Worm (Caenorhabditis elegans) whole organism, L1 larva: ENCODE results near the gene F58G6.7.

Experiments
- C16A3.4 ChIP-seq: fragments of 150-350 bp; optimal IDR thresholded peaks from 2 replicates; lab custom pipeline; 2014; ENCODE audit warnings: missing biosample characterization, missing genetic modification characterization
- Y116A8C.19 ChIP-seq: sonication (generic microtip); optimal IDR thresholded peaks from 2 replicates; lab custom pipeline; 2016; ENCODE audit warnings: missing compliant biosample characterization, missing genetic modification characterization, borderline replicate concordance
- aly-2 ChIP-seq: fragments of 150-350 bp; optimal IDR thresholded peaks from 2 replicates; lab custom pipeline; 2014; ENCODE audit warnings: missing biosample characterization, missing genetic modification characterization
- ceh-82 ChIP-seq, 3 experiments: fragments of 150-350 bp in 1 of 3; sonication (generic microtip) in 2 of 3; optimal IDR thresholded peaks; 2 replicates each; lab custom pipeline; 2014 to 2017; ENCODE audit warnings: missing biosample characterization in 3 of 3, missing genetic modification characterization in 3 of 3
- ceh-90 ChIP-seq: sonication (generic microtip); optimal IDR thresholded peaks from 2 replicates; lab custom pipeline; 2016; ENCODE audit warnings: missing genetic modification characterization, missing compliant biosample characterization
- dpl-1 ChIP-seq, 3 experiments: fragments of 150-350 bp in 2 of 3; sonication (generic microtip) in 1 of 3; optimal IDR thresholded peaks; 2 replicates each; lab custom pipeline; 2014 to 2017; ENCODE audit warnings: missing biosample characterization in 3 of 3, missing genetic modification characterization in 3 of 3, missing genetic modification reagents in 3 of 3
- dsc-1 ChIP-seq: sonication (generic microtip); optimal IDR thresholded peaks from 2 replicates; lab custom pipeline; 2016; ENCODE audit warnings: mild to moderate bottlenecking, missing genetic modification characterization, missing compliant biosample characterization
- efl-1 ChIP-seq, 4 experiments: fragments of 150-350 bp; optimal IDR thresholded peaks in 3 of 4; peaks in 1 of 4; 1 replicate in 1 of 4; 2 replicates in 3 of 4; lab custom pipeline; 2014; ENCODE audit warnings: missing biosample characterization in 2 of 4, missing genetic modification characterization in 2 of 4, missing genetic modification reagents in 2 of 4
- elt-2 ChIP-seq: sonication (generic microtip); optimal IDR thresholded peaks from 2 replicates; lab custom pipeline; 2016; ENCODE audit warnings: missing genetic modification characterization, mild to moderate bottlenecking, inconsistent platforms, missing compliant biosample characterization, missing genetic modification reagents
- hpl-2 ChIP-seq: fragments of 150-350 bp; optimal IDR thresholded peaks from 2 replicates; lab custom pipeline; 2014; ENCODE audit warnings: missing biosample characterization, missing genetic modification reagents, missing genetic modification characterization
- isw-1 ChIP-seq: fragments of 200-800 bp; sonication (Bioruptor generic); IDR thresholded peaks from 2 replicates; pipeline ENCODE4 v1.3.6; 2022; ENCODE audit warnings: missing genetic modification characterization, missing compliant biosample characterization
- jun-1 ChIP-seq: fragments of 150-350 bp; optimal IDR thresholded peaks from 2 replicates; lab custom pipeline; 2014; ENCODE audit warnings: missing biosample characterization, missing genetic modification reagents, missing genetic modification characterization
- lin-13 ChIP-seq: fragments of 150-350 bp; optimal IDR thresholded peaks from 2 replicates; lab custom pipeline; 2014; ENCODE audit warnings: missing biosample characterization, missing genetic modification reagents, missing genetic modification characterization
- lin-14 ChIP-seq: fragments of 200-800 bp; sonication (Bioruptor generic); optimal IDR thresholded peaks from 2 replicates; lab custom pipeline; 2018; ENCODE audit warnings: mild to moderate bottlenecking, missing genetic modification characterization, moderate library complexity, missing compliant biosample characterization
- lin-35 ChIP-seq, 2 experiments: fragments of 150-350 bp; optimal IDR thresholded peaks; 2 replicates each; lab custom pipeline; 2014; ENCODE audit warnings: missing biosample characterization in 2 of 2, missing genetic modification characterization in 2 of 2, missing genetic modification reagents in 2 of 2
- lir-3 ChIP-seq: sonication (generic microtip); optimal IDR thresholded peaks from 2 replicates; lab custom pipeline; 2016; ENCODE audit warnings: mild to moderate bottlenecking, missing genetic modification characterization, moderate library complexity, missing compliant biosample characterization; ENCODE audit not compliant: poor library complexity
- lsy-2 ChIP-seq, 2 experiments: fragments of 150-350 bp; optimal IDR thresholded peaks; 2 replicates each; lab custom pipeline; 2014; ENCODE audit warnings: missing biosample characterization in 2 of 2, missing genetic modification characterization in 2 of 2
- nhr-11 ChIP-seq: fragments of 150-350 bp; optimal IDR thresholded peaks from 2 replicates; lab custom pipeline; 2014; ENCODE audit warnings: missing biosample characterization, missing genetic modification characterization
- nhr-20 ChIP-seq: sonication (generic microtip); optimal IDR thresholded peaks from 2 replicates; lab custom pipeline; 2016; ENCODE audit warnings: mild to moderate bottlenecking, missing genetic modification characterization, missing compliant biosample characterization
- nhr-237 ChIP-seq: fragments of 150-350 bp; optimal IDR thresholded peaks from 2 replicates; lab custom pipeline; 2014; ENCODE audit warnings: missing biosample characterization, missing genetic modification characterization
- nhr-28 ChIP-seq: fragments of 150-350 bp; optimal IDR thresholded peaks from 2 replicates; lab custom pipeline; 2014; ENCODE audit warnings: missing biosample characterization, missing genetic modification characterization
- nhr-71 ChIP-seq: sonication (generic microtip); optimal IDR thresholded peaks from 2 replicates; lab custom pipeline; 2016; ENCODE audit warnings: mild to moderate bottlenecking, missing genetic modification characterization, moderate library complexity, missing compliant biosample characterization
- nhr-76 ChIP-seq: sonication (generic microtip); optimal IDR thresholded peaks from 2 replicates; lab custom pipeline; 2017; ENCODE audit warnings: missing biosample characterization, missing genetic modification characterization
- nhr-84 ChIP-seq: sonication (generic microtip); optimal IDR thresholded peaks from 2 replicates; lab custom pipeline; 2017; ENCODE audit warnings: missing biosample characterization, missing genetic modification characterization
- nhr-90 ChIP-seq: sonication (generic microtip); optimal IDR thresholded peaks from 2 replicates; lab custom pipeline; 2016; ENCODE audit warnings: mild to moderate bottlenecking, missing genetic modification characterization, missing compliant biosample characterization; ENCODE audit not compliant: poor library complexity
- pqm-1 ChIP-seq: sonication (generic microtip); optimal IDR thresholded peaks from 3 replicates; lab custom pipeline; 2017; ENCODE audit warnings: missing biosample characterization, missing genetic modification characterization
- rnt-1 ChIP-seq: sonication (generic microtip); optimal IDR thresholded peaks from 2 replicates; lab custom pipeline; 2016; ENCODE audit warnings: mild to moderate bottlenecking, missing genetic modification characterization, moderate library complexity, missing compliant biosample characterization
- snu-23 ChIP-seq: sonication (generic microtip); optimal IDR thresholded peaks from 2 replicates; lab custom pipeline; 2016; ENCODE audit warnings: missing genetic modification characterization, missing compliant biosample characterization
- sup-37 ChIP-seq: fragments of 200-800 bp; sonication (Bioruptor generic); optimal IDR thresholded peaks from 2 replicates; lab custom pipeline; 2018; ENCODE audit warnings: mild to moderate bottlenecking, missing genetic modification characterization, missing compliant biosample characterization
- tlp-1 ChIP-seq: fragments of 150-350 bp; optimal IDR thresholded peaks from 2 replicates; lab custom pipeline; 2014; ENCODE audit warnings: missing biosample characterization, missing genetic modification characterization
- unc-62 ChIP-seq: fragments of 150-350 bp; optimal IDR thresholded peaks from 2 replicates; lab custom pipeline; 2014; ENCODE audit warnings: missing biosample characterization, missing genetic modification reagents, missing genetic modification characterization
- unc-98 ChIP-seq: fragments of 200-800 bp; sonication (Bioruptor generic); IDR thresholded peaks from 2 replicates; pipeline ENCODE4 v1.3.6; 2022; ENCODE audit warnings: missing genetic modification characterization, missing compliant biosample characterization
- xbp-1 ChIP-seq: sonication (generic microtip); optimal IDR thresholded peaks from 2 replicates; lab custom pipeline; 2016; ENCODE audit warnings: missing genetic modification characterization, missing compliant biosample characterization
- zag-1 ChIP-seq: fragments of 150-350 bp; optimal IDR thresholded peaks from 2 replicates; lab custom pipeline; 2014; ENCODE audit warnings: missing biosample characterization, missing genetic modification characterization
- zip-4 ChIP-seq: fragments of 200-800 bp; sonication (Bioruptor generic); optimal IDR thresholded peaks from 2 replicates; lab custom pipeline; 2018; ENCODE audit warnings: mild to moderate bottlenecking, missing genetic modification characterization, moderate library complexity, missing compliant biosample characterization
- ztf-4 ChIP-seq: fragments of 150-350 bp; optimal IDR thresholded peaks from 2 replicates; lab custom pipeline; 2014; ENCODE audit warnings: missing biosample characterization, missing genetic modification characterization

F58G6.7 gene

DNA sequence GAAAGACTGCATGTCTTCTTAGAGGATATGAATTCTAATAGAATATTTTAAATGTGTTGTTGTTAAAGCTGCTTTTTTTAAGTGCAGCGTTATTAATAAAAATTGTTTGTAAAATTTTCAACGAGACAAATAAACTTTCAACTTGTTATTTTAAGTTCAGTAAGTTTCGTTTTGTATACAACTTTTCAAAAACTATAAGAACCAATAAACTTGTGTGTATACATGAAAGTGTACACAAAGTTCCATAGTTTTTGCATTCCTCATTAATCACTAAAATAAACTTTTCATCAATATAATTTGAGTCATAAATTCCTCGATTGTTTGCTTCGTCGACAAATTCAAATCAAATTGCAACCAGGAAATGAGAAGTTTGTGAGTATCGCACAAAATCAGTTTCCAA lies 5.4 kb upstream of the F58G6.7 start, which contains the start of gene srm-3:
TSS of gene srm-3 (plus strand) at position 301 of the 400 bp plus-strand sequence.
- TF ChIP-seq jun-1 (tag; lab: Kevin White, UChicago) (no peak), rnt-1 (tag; lab: Kevin White, UChicago) (no peak), dsc-1 (tag; lab: Kevin White, UChicago) (no peak), nhr-76 (tag; lab: Kevin White, UChicago) (no peak), ztf-4 (tag; lab: Kevin White, UChicago) (no peak), lin-13 (no peak), nhr-11 (no peak), unc-62 (GFP tag; lab: Kevin White, UChicago) (no peak), pqm-1 (tag; lab: Kevin White, UChicago) (no peak), lir-3 (tag; lab: Kevin White, UChicago) (no peak), ceh-82 (tag; optimal IDR thresholded peaks at IDR 0.05; lab: Kevin White, UChicago) (no peak), isw-1 (GFP tag; lab: Robert Waterston, UW) (no peak), dpl-1 (GFP tag; optimal IDR thresholded peaks at IDR 0.05; lab: Kevin White, UChicago) (no peak), efl-1 (optimal IDR thresholded peaks at IDR 0.05; lab: Kevin White, UChicago) (no peak), efl-1 (GFP tag; optimal IDR thresholded peaks at IDR 0.05 in 1 of 2; lab: Kevin White, UChicago) (no peak), zip-4 (GFP tag; lab: Kevin White, UChicago) (no peak)

DNA sequence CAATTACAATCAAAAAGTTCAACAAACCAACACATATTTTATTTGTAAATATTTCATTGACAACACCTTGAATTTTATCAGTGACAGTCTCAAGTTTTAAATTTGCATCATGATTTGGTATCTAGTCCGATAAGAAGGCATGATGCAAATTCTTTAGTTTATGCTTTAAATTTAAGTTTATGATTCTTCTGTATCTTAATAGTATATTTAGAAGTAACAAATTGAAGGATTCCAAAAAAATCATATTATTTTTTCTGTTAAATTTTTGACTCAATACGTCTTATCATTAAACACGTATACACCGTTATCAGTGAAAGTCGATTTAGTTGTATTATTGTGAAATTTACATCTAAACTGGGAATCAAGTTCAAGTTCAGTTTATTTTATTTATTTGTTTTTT lies 2.9 kb upstream of the F58G6.7 start, which contains the start of gene chca-1:
TSS of gene chca-1 (plus strand) at position 161 of the 400 bp plus-strand sequence.
- TF ChIP-seq nhr-84 (no peak), nhr-20 (tag; lab: Kevin White, UChicago) (peak; percentile 2), sup-37 (GFP tag; lab: Kevin White, UChicago) (no peak), elt-2 (tag; lab: Kevin White, UChicago) (peak; percentile 94), nhr-71 (tag; lab: Kevin White, UChicago) (peak; percentile 36), lsy-2 (tag; optimal IDR thresholded peaks at IDR 0.05; lab: Kevin White, UChicago) (no peak), tlp-1 (peak; percentile 79), Y116A8C.19 (tag; lab: Kevin White, UChicago) (no peak), ceh-90 (tag; lab: Kevin White, UChicago) (no peak), nhr-90 (tag; lab: Kevin White, UChicago) (peak; percentile 14)

- TF ChIP-seq isw-1 (GFP tag; lab: Robert Waterston, UW) (no peak), nhr-28 (tag; lab: Kevin White, UChicago) (no peak), unc-98 (GFP tag; lab: Robert Waterston, UW) (no peak), lin-35 (GFP tag; optimal IDR thresholded peaks at IDR 0.05; lab: Kevin White, UChicago) (no peak), aly-2 (tag; lab: Kevin White, UChicago) (no peak), zip-4 (GFP tag; lab: Kevin White, UChicago) (no peak), nhr-237 (tag; lab: Kevin White, UChicago) (no peak), xbp-1 (tag; lab: Kevin White, UChicago) (no peak), hpl-2 (GFP tag; lab: Kevin White, UChicago) (no peak), zag-1 (no peak), snu-23 (no peak), C16A3.4 (no peak)
These were observed 933 bp upstream of the F58G6.7 start, which contains the start of gene F58G6.3 for ce11 chrIV:9653184-9653583. Gene F58G6.3, plus strand, starts transcription at chrIV:9653535.

DNA sequence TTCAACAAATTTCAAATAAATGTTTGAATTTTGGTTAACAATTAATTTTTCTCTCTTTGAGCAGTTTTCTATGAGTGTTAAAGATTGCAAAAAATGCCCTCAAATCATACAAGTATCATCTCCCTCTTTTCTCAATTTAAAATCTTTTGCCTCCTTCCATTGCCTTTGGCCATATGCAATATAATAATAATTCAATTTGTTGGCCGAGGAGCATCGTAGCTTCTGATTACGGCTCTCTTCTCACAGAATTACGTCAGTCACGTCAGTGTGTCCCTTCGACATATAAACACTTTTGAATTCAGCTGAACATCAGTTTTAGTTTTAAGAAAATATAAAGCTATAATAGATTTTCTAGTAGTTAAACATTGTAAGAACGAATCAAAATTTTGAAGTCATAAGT lies 1.4 kb downstream of the F58G6.7 start:
- no peak for TF ChIP-seq ceh-90 (tag; lab: Kevin White, UChicago)
- TF ChIP-seq lin-14 = peak; percentile 22
